Worm (Caenorhabditis elegans): Measurements from ENCODE around the gene sre-34.

The sre-34 gene

DNA sequence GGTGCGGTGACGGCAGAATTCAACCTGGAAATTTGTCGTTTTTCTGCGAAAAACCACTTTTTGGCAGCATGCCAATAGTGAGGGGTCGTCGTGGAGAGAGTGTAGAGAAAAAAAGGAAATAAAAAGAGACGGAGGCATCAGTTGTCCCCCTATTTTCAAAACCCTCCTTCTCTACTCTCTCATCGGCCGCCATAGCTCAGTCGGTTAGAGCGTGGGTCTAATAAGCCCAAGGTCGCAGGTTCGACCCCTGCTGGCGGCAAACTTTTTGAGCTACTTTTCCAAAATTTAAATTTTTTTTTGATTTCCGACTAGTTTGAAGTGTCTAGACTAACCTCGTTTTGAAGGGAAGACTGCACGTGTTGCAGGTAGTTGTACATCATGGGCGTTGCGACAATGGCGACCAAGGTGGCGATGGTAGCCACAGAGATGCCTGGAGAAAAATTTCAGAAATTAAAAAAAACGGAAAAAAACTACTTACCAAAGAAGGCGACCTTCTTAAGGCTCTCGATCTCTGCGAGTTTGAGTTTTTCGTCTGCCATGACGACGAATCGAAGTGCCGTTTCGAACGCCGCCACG lies 44.7 kb downstream of the sre-34 start, which contains the start of gene col-85 (continued):
- TF ChIP-seq lin-54 (GFP tag; optimal IDR thresholded peaks at IDR 0.05) (peak; percentile 78), dpff-1 (tag; optimal IDR thresholded peaks at IDR 0.05) (no peak), ama-1 (optimal IDR thresholded peaks at IDR 0.05) (no peak), ama-1 (GFP tag; optimal IDR thresholded peaks at IDR 0.05) (peak in 1 of 2 experiments; percentile 82), B0336.3 (GFP tag; IDR thresholded peaks at IDR 0.05) (peak; percentile 75), nhr-179 (tag; optimal IDR thresholded peaks at IDR 0.05) (peak; percentile 42), hsf-1 (GFP tag; IDR thresholded peaks at IDR 0.05) (peak; percentile 52; the same call in 1 of the 2 replicates), him-1 (tag; optimal IDR thresholded peaks at IDR 0.05) (peak; percentile 89), attf-6 (GFP tag; IDR thresholded peaks at IDR 0.05) (peak; percentile 56; the same call in 1 of the 2 replicates), mcd-1 (GFP tag; IDR thresholded peaks at IDR 0.05) (peak; percentile 86), ets-4 (GFP tag; optimal IDR thresholded peaks at IDR 0.05) (no peak), sea-2 (GFP tag; IDR thresholded peaks at IDR 0.05) (no peak), ztf-18 (tag; optimal IDR thresholded peaks at IDR 0.05) (peak; percentile 81), lag-1 (GFP tag; IDR thresholded peaks at IDR 0.05) (no peak), nhr-90 (tag; optimal IDR thresholded peaks at IDR 0.05) (peak; percentile 94), attf-5 (GFP tag; optimal IDR thresholded peaks at IDR 0.05) (peak; percentile 84), madf-6 (GFP tag; IDR thresholded peaks at IDR 0.05) (peak; percentile 72), snpc-1.3 (tag; optimal IDR thresholded peaks at IDR 0.05; ENCODE audit: insufficient read depth) (peak; percentile 87), egrh-3 (GFP tag; IDR thresholded peaks at IDR 0.05) (no peak), F49E8.2 (tag; optimal IDR thresholded peaks at IDR 0.05; ENCODE audit: insufficient read depth) (peak; percentile 68), snpc-3.4 (tag; optimal IDR thresholded peaks at IDR 0.05) (peak; percentile 92), egl-18 (GFP tag; IDR thresholded peaks at IDR 0.05) (0 out of 2 replicates have a peak, but pooled peaks have one; percentile 50), Y67H2A.10 (GFP tag; conservative IDR thresholded peaks at IDR 0.05) (no peak), rpc-1 (optimal IDR thresholded peaks at IDR 0.05) (peak; percentile 97), rpc-1 (tag; optimal IDR thresholded peaks at IDR 0.05) (peak; percentile 93), ceh-40 (GFP tag; IDR thresholded peaks at IDR 0.05) (peak; percentile 82), F55B11.4 (tag; optimal IDR thresholded peaks at IDR 0.05; ENCODE audit: borderline replicate concordance, insufficient read depth) (no peak), cebp-2 (GFP tag; IDR thresholded peaks at IDR 0.05) (peak; percentile 77; the same call in 1 of the 2 replicates), F23B12.7 (tag; optimal IDR thresholded peaks at IDR 0.05; ENCODE audit: insufficient read depth) (peak; percentile 88), T07F8.4 (tag; optimal IDR thresholded peaks at IDR 0.05) (peak; percentile 85), tbp1 (GFP tag; optimal IDR thresholded peaks at IDR 0.05) (peak; percentile 95), ccch-3 (GFP tag; optimal IDR thresholded peaks at IDR 0.05) (peak; percentile 30), die-1 (tag; optimal IDR thresholded peaks at IDR 0.05) (peak; percentile 87), aptf-3 (GFP tag; IDR thresholded peaks at IDR 0.05) (no peak), hlh-26 (GFP tag; conservative IDR thresholded peaks at IDR 0.05) (no peak), F52B5.7 (tag; optimal IDR thresholded peaks at IDR 0.05) (peak; percentile 63), nfya-1 (tag; optimal IDR thresholded peaks at IDR 0.05; ENCODE audit: borderline replicate concordance, insufficient read depth) (no peak), F37B4.10 (GFP tag; IDR thresholded peaks at IDR 0.05) (0 out of 2 replicates have a peak, but pooled peaks have one; percentile 86), hrde-1 (tag; optimal IDR thresholded peaks at IDR 0.05; ENCODE audit: borderline replicate concordance) (peak; percentile 74), rec-8 (tag; optimal IDR thresholded peaks at IDR 0.05) (peak; percentile 76 to 91), egl-44 (GFP tag; IDR thresholded peaks at IDR 0.05) (peak; percentile 89), ztf-22 (GFP tag; optimal IDR thresholded peaks at IDR 0.05) (no peak), F39B2.1 (GFP tag; IDR thresholded peaks at IDR 0.05) (no peak), F57A8.1 (GFP tag; optimal IDR thresholded peaks at IDR 0.05) (peak; percentile 43), F33H1.4 (GFP tag; IDR thresholded peaks at IDR 0.05) (peak; percentile 53), B0261.1 (tag; optimal IDR thresholded peaks at IDR 0.05) (peak; percentile 99), lsl-1 (GFP tag; optimal IDR thresholded peaks at IDR 0.05) (peak; percentile 53), sdz-38 (tag; optimal IDR thresholded peaks at IDR 0.05) (no peak)
